Fruit fly (Drosophila melanogaster) whole organism, wandering third instar larva: ENCODE data around the gene Eig71Eb.

Experiments used
- Abd-B ChIP-seq: fragments of >200 bp; optimal IDR thresholded peaks from 2 replicates; lab custom pipeline; 2017; ENCODE audit warnings: missing biosample characterization, missing genetic modification characterization
- CG32264 ChIP-seq: fragments of 200-800 bp; sonication (Bioruptor generic); optimal IDR thresholded peaks from 2 replicates; lab custom pipeline; 2016; ENCODE audit warnings: missing biosample characterization, missing genetic modification characterization
- CG9705 ChIP-seq: fragments of 200-800 bp; sonication (Bioruptor generic); optimal IDR thresholded peaks from 2 replicates; lab custom pipeline; 2018; ENCODE audit warnings: missing biosample characterization, mild to moderate bottlenecking, missing genetic modification characterization
- CrebA ChIP-seq: fragments of 200-800 bp; sonication (Bioruptor generic); optimal IDR thresholded peaks from 2 replicates; lab custom pipeline; 2016; ENCODE audit warnings: missing biosample characterization, mild to moderate bottlenecking, missing genetic modification characterization, borderline replicate concordance
- Dfd ChIP-seq: fragments of >200 bp; optimal IDR thresholded peaks from 2 replicates; lab custom pipeline; 2017; ENCODE audit warnings: missing biosample characterization, missing genetic modification characterization
- Dif ChIP-seq: fragments of 200-275, 200-300 bp; sonication (Bioruptor generic); optimal IDR thresholded peaks from 2 replicates; lab custom pipeline; 2018; ENCODE audit warnings: missing biosample characterization, missing genetic modification characterization; ENCODE audit not compliant: partially characterized antibody
- GATAd ChIP-seq: sonication (Bioruptor generic); optimal IDR thresholded peaks from 2 replicates; lab custom pipeline; 2016; ENCODE audit warnings: missing biosample characterization, missing genetic modification characterization
- HLH106 ChIP-seq: fragments of 200-800 bp; optimal IDR thresholded peaks from 3 replicates; lab custom pipeline; 2019; ENCODE audit warnings: missing biosample characterization, mild to moderate bottlenecking, missing genetic modification characterization, moderate library complexity
- Hnf4 ChIP-seq: fragments of 200-800 bp; sonication (Bioruptor generic); optimal IDR thresholded peaks from 2 replicates; lab custom pipeline; 2016; ENCODE audit warnings: missing biosample characterization, mild to moderate bottlenecking, missing genetic modification characterization
- Hr78 ChIP-seq: fragments of >200 bp; optimal IDR thresholded peaks from 2 replicates; lab custom pipeline; 2017; ENCODE audit warnings: missing biosample characterization, missing genetic modification characterization
- Hr83 ChIP-seq: fragments of 200-300 bp; sonication (Bioruptor generic); optimal IDR thresholded peaks from 2 replicates; lab custom pipeline; 2016; ENCODE audit warnings: missing biosample characterization, mild to moderate bottlenecking, missing genetic modification characterization, moderate library complexity; ENCODE audit not compliant: poor library complexity, severe bottlenecking
- Jra ChIP-seq: sonication (Bioruptor generic); optimal IDR thresholded peaks from 2 replicates; lab custom pipeline; 2016; ENCODE audit warnings: missing biosample characterization, missing genetic modification characterization
- Mio ChIP-seq: sonication (Bioruptor generic); optimal IDR thresholded peaks from 2 replicates; lab custom pipeline; 2016; ENCODE audit warnings: missing biosample characterization, missing genetic modification characterization
- Myc ChIP-seq: fragments of >200 bp; optimal IDR thresholded peaks from 2 replicates; lab custom pipeline; 2017
- N ChIP-seq: fragments of >200 bp; optimal IDR thresholded peaks from 2 replicates; lab custom pipeline; 2018; ENCODE audit warnings: missing biosample characterization, missing external identifiers, missing genetic modification characterization
- OdsH ChIP-seq: fragments of 200-800 bp; sonication (Bioruptor generic); optimal IDR thresholded peaks from 2 replicates; lab custom pipeline; 2016; ENCODE audit warnings: missing biosample characterization, mild to moderate bottlenecking, missing genetic modification characterization
- Rel ChIP-seq, 2 experiments: fragments of 200-800 bp; sonication (Bioruptor generic) in 1 of 2; optimal IDR thresholded peaks; 2 replicates in 1 of 2; 3 replicates in 1 of 2; lab custom pipeline; 2016 to 2019; ENCODE audit warnings: mild to moderate bottlenecking in 2 of 2, missing biosample characterization in 2 of 2, missing genetic modification characterization in 2 of 2, moderate library complexity in 1 of 2
- Sp1 ChIP-seq: fragments of 200-800 bp; sonication (Bioruptor generic); optimal IDR thresholded peaks from 3 replicates; lab custom pipeline; 2019; ENCODE audit warnings: missing biosample characterization, mild to moderate bottlenecking, missing genetic modification characterization, moderate library complexity
- Vsx2 ChIP-seq: fragments of 200-300, 225-300 bp; sonication (Bioruptor generic); optimal IDR thresholded peaks from 2 replicates; lab custom pipeline; 2018; ENCODE audit warnings: missing biosample characterization, missing genetic modification characterization; ENCODE audit not compliant: partially characterized antibody
- br ChIP-seq: fragments of 200-800 bp; sonication (Bioruptor generic); optimal IDR thresholded peaks from 2 replicates; lab custom pipeline; 2016; ENCODE audit warnings: missing biosample characterization, missing genetic modification characterization
- brk ChIP-seq: fragments of 200-800 bp; sonication (Bioruptor generic); optimal IDR thresholded peaks from 2 replicates; lab custom pipeline; 2016; ENCODE audit warnings: missing biosample characterization, mild to moderate bottlenecking, missing genetic modification characterization
- dl ChIP-seq, 2 experiments: fragments of 175-275, 200-275 bp in 1 of 2; fragments of 200-275 bp in 1 of 2; sonication (Bioruptor generic); optimal IDR thresholded peaks; lab custom pipeline; 2018; ENCODE audit warnings: mild to moderate bottlenecking in 2 of 2, missing biosample characterization in 2 of 2, missing genetic modification characterization in 2 of 2, moderate library complexity in 2 of 2; ENCODE audit not compliant: partially characterized antibody in 2 of 2, insufficient read depth in 1 of 2
- dmrt93B ChIP-seq: fragments of 200-800 bp; sonication (Bioruptor generic); optimal IDR thresholded peaks from 2 replicates; lab custom pipeline; 2018; ENCODE audit warnings: missing biosample characterization, mild to moderate bottlenecking, missing genetic modification characterization
- dsf ChIP-seq: sonication (Bioruptor generic); optimal IDR thresholded peaks from 2 replicates; lab custom pipeline; 2016; ENCODE audit warnings: missing biosample characterization, missing genetic modification characterization, borderline replicate concordance
- ey ChIP-seq: fragments of 200-800 bp; sonication (Bioruptor generic); optimal IDR thresholded peaks from 2 replicates; lab custom pipeline; 2016; ENCODE audit warnings: missing biosample characterization, missing genetic modification characterization
- foxo ChIP-seq, 2 experiments: fragments of 200-800 bp; sonication (Bioruptor generic); optimal IDR thresholded peaks; 2 replicates in 1 of 2; 3 replicates in 1 of 2; lab custom pipeline; 2016 to 2017; ENCODE audit warnings: missing biosample characterization in 2 of 2, missing genetic modification characterization in 2 of 2
- fru ChIP-seq: fragments of 200-800 bp; sonication (Bioruptor generic); optimal IDR thresholded peaks from 3 replicates; lab custom pipeline; 2016; ENCODE audit warnings: missing biosample characterization, mild to moderate bottlenecking, missing genetic modification characterization
- h ChIP-seq: fragments of 200-800 bp; sonication (Bioruptor generic); optimal IDR thresholded peaks from 3 replicates; lab custom pipeline; 2016; ENCODE audit warnings: missing biosample characterization, mild to moderate bottlenecking, missing genetic modification characterization
- jim ChIP-seq: fragments of 175-275, 200-325 bp; sonication (Bioruptor generic); optimal IDR thresholded peaks from 2 replicates; lab custom pipeline; 2016; ENCODE audit warnings: missing biosample characterization, mild to moderate bottlenecking, missing genetic modification characterization
- lola ChIP-seq: fragments of >200 bp; optimal IDR thresholded peaks from 2 replicates; lab custom pipeline; 2017; ENCODE audit warnings: missing biosample characterization, missing genetic modification characterization
- pan ChIP-seq: fragments of >200 bp; optimal IDR thresholded peaks from 2 replicates; lab custom pipeline; 2017
- psq ChIP-seq: fragments of 200-800 bp; sonication (Bioruptor generic); optimal IDR thresholded peaks from 3 replicates; lab custom pipeline; 2017; ENCODE audit warnings: missing biosample characterization, mild to moderate bottlenecking, missing genetic modification characterization, moderate library complexity
- rgr ChIP-seq: fragments of 200-800 bp; sonication (Bioruptor generic); optimal IDR thresholded peaks from 3 replicates; lab custom pipeline; 2016; ENCODE audit warnings: missing biosample characterization, mild to moderate bottlenecking, missing genetic modification characterization
- sage ChIP-seq: fragments of 200-800 bp; sonication (Bioruptor generic); optimal IDR thresholded peaks from 2 replicates; lab custom pipeline; 2016; ENCODE audit warnings: missing biosample characterization, mild to moderate bottlenecking, missing genetic modification characterization
- sv ChIP-seq: fragments of 200-800 bp; sonication (Bioruptor generic); optimal IDR thresholded peaks from 3 replicates; lab custom pipeline; 2016; ENCODE audit warnings: missing biosample characterization, missing genetic modification characterization
- tai ChIP-seq: sonication (Bioruptor generic); optimal IDR thresholded peaks from 2 replicates; lab custom pipeline; 2016; ENCODE audit warnings: missing biosample characterization, missing genetic modification characterization
- usp ChIP-seq: fragments of >200 bp; optimal IDR thresholded peaks from 2 replicates; lab custom pipeline; 2017; ENCODE audit warnings: missing biosample characterization, missing genetic modification characterization
- woc ChIP-seq: sonication (Bioruptor generic); optimal IDR thresholded peaks from 2 replicates; lab custom pipeline; 2016; ENCODE audit warnings: missing biosample characterization, mild to moderate bottlenecking, missing genetic modification characterization

The Eig71Eb gene

dm6 chr3L:15624944-15625610 is 24.7 kb upstream of the Eig71Eb start:
- TF ChIP-seq Hr83 (GFP tag; lab: Kevin White, UChicago) (peak; percentile 11), Rel (GFP tag; optimal IDR thresholded peaks at IDR 0.05; lab: Kevin White, UChicago) (peak; percentile 9), Rel (tag; optimal IDR thresholded peaks at IDR 0.05; lab: Kevin White, UChicago) (no peak), Sp1 (GFP tag; lab: Kevin White, UChicago) (no peak), jim (GFP tag; lab: Kevin White, UChicago) (peak; percentile 32), Dif (GFP tag; lab: Kevin White, UChicago) (peak; percentile 8)

DNA sequence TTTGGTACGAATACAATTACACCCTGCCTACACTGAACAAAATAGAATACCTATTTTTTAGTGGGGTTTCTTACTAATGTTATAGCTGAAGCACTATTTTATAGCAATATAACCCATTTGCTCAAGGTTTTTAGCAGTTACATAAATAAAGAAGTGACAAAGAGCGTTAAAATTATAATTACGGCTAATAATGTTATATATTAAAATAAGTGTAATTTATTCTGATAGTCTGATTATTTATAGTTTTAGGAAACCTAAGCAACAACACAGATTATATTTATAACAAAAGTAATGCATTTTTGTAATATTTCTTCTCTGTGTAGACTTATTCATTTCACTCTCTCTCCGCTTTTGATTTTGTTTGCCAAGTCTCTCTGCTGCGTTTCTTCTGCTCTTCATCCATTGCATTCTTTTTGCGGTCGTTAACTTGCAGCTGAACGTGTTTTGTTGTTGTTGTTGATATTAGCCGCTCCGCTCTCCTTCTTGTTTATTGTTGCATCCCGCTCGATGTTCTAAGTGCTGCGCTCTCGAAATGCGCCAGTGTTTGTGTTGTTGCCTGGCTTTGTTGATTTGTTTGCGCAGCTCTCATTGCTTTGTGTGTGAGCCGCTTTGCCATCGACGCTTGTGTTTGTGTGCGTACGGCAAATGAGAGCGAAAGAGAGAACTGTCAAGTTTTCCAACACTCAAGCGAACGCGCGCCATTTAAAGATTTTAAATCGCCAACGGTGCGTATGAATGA is 23.9 kb upstream of the Eig71Eb start:
- TF ChIP-seq Vsx2 (GFP tag; lab: Kevin White, UChicago) (peak; percentile 42), fru (GFP tag; lab: Kevin White, UChicago) (peak; percentile 92), Jra (GFP tag; lab: Kevin White, UChicago) (peak; percentile 58), tai (peak; percentile 43), jim (GFP tag; lab: Kevin White, UChicago) (no peak), sv (GFP tag; lab: Kevin White, UChicago) (peak; percentile 79), lola (GFP tag; lab: Kevin White, UChicago) (no peak), ey (peak; percentile 84), Hnf4 (peak; percentile 78), CG9705 (GFP tag; lab: Kevin White, UChicago) (peak; percentile 85), Rel (GFP tag; optimal IDR thresholded peaks at IDR 0.05; lab: Kevin White, UChicago) (no peak), Rel (tag; optimal IDR thresholded peaks at IDR 0.05; lab: Kevin White, UChicago) (peak; percentile 51), Mio (GFP tag; lab: Kevin White, UChicago) (no peak), psq (peak; percentile 97), dl (GFP tag; optimal IDR thresholded peaks at IDR 0.05; lab: Kevin White, UChicago; ENCODE audit: insufficient read depth in 1 of 2, partially characterized antibody in 2 of 2) (peak; percentile 8 to 42), OdsH (peak; percentile 96), rgr (GFP tag; lab: Kevin White, UChicago) (peak; percentile 94), dsf (GFP tag; lab: Kevin White, UChicago) (peak; percentile 35), CG32264 (GFP tag; lab: Kevin White, UChicago) (peak; percentile 9), N (GFP tag; lab: Kevin White, UChicago) (no peak), Sp1 (GFP tag; lab: Kevin White, UChicago) (peak; percentile 97), brk (GFP tag; lab: Kevin White, UChicago) (peak; percentile 77), pan (lab: Kevin White, UChicago) (no peak), GATAd (GFP tag; lab: Kevin White, UChicago) (no peak), Myc (lab: Kevin White, UChicago) (no peak), br (GFP tag; lab: Kevin White, UChicago) (peak; percentile 61), foxo (GFP tag; optimal IDR thresholded peaks at IDR 0.05; lab: Kevin White, UChicago) (peak; percentile 29 to 98), CrebA (peak; percentile 22), Hr78 (GFP tag; lab: Kevin White, UChicago) (no peak), dmrt93B (GFP tag; lab: Kevin White, UChicago) (peak; percentile 95), Hr83 (GFP tag; lab: Kevin White, UChicago) (peak; percentile 86), Abd-B (GFP tag; lab: Kevin White, UChicago) (no peak), Dfd (peak; percentile 51), h (GFP tag; lab: Kevin White, UChicago) (peak; percentile 94), woc (GFP tag; lab: Kevin White, UChicago) (peak; percentile 78), usp (GFP tag; lab: Kevin White, UChicago) (no peak), Dif (GFP tag; lab: Kevin White, UChicago) (peak; percentile 28), sage (GFP tag; lab: Kevin White, UChicago) (peak; percentile 79), HLH106 (peak; percentile 98)
